Worm (Caenorhabditis elegans) whole organism, L3 larva: ENCODE results near the gene aak-1.

Experiments
- aly-2 ChIP-seq: fragments of 150-350 bp; optimal IDR thresholded peaks from 2 replicates; lab custom pipeline; 2014; ENCODE audit warnings: missing biosample characterization, missing genetic modification characterization
- ceh-82 ChIP-seq: fragments of 150-350 bp; optimal IDR thresholded peaks from 2 replicates; lab custom pipeline; 2014; ENCODE audit warnings: missing biosample characterization, missing genetic modification characterization
- daf-12 ChIP-seq: fragments of 150-350 bp; optimal IDR thresholded peaks from 2 replicates; lab custom pipeline; 2014; ENCODE audit warnings: missing biosample characterization, missing genetic modification reagents, missing genetic modification characterization
- elt-1 ChIP-seq: fragments of 150-350 bp; optimal IDR thresholded peaks from 2 replicates; lab custom pipeline; 2014; ENCODE audit warnings: missing biosample characterization, missing genetic modification characterization
- elt-2 ChIP-seq: sonication (generic microtip); optimal IDR thresholded peaks from 2 replicates; lab custom pipeline; 2016; ENCODE audit warnings: missing genetic modification reagents, mild to moderate bottlenecking, missing genetic modification characterization, missing compliant biosample characterization
- nhr-237 ChIP-seq: fragments of 150-350 bp; optimal IDR thresholded peaks from 2 replicates; lab custom pipeline; 2014; ENCODE audit warnings: missing biosample characterization, missing genetic modification characterization
- nhr-28 ChIP-seq: fragments of 150-350 bp; optimal IDR thresholded peaks from 2 replicates; lab custom pipeline; 2014; ENCODE audit warnings: missing biosample characterization, missing genetic modification characterization
- pha-4 ChIP-seq: fragments of 150-350 bp; optimal IDR thresholded peaks from 2 replicates; lab custom pipeline; 2014; ENCODE audit warnings: missing biosample characterization, missing genetic modification reagents, missing genetic modification characterization
- pqm-1 ChIP-seq: fragments of 150-350 bp; optimal IDR thresholded peaks from 2 replicates; lab custom pipeline; 2017; ENCODE audit warnings: missing biosample characterization, missing genetic modification characterization, inconsistent platforms

DNA sequence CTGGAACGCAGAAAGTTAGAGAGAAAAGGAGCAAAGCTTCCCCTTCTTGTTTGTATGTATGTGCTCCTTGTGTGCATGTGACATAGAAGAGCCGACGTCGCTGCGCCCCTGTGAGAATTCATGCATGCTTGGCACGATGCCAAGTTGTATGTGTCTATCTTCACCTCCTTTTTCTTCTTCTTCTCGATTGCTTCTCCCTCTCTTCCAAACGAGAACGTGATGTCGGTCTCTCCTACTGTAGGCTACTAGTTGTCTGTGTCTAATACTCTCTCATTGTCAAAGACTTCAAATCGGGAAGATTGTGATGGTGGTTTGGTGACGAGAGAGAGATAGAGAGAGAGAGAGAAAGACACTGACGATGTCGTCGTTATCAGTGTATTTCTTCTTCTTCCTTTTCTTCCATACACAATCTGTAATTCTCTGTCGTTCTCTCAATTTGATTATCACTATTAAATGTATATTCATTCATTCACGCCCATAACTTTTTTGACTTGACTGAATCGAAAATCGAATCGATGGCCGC is 36.4 kb upstream of the aak-1 start:
- no peak for TF ChIP-seq nhr-237
- peak; percentile 59 for TF ChIP-seq elt-1 (tag; lab: Kevin White, UChicago)
- peak; percentile 42 for TF ChIP-seq ceh-82
- TF ChIP-seq elt-2 (tag; lab: Kevin White, UChicago), result peak; percentile 96
- TF ChIP-seq pha-4 (tag; lab: Kevin White, UChicago), result peak; percentile 43
- no peak for TF ChIP-seq aly-2
- TF ChIP-seq nhr-28 (tag; lab: Kevin White, UChicago), result no peak
- TF ChIP-seq daf-12 (tag; lab: Kevin White, UChicago), result no peak
- TF ChIP-seq pqm-1 (tag; lab: Kevin White, UChicago), result peak; percentile 96
